Worm (Caenorhabditis elegans) whole organism, late embryonic: Measurements from ENCODE around the gene K12H4.2.

ENCODE experiments used
- C38D4.7 ChIP-seq: fragments of 200-800 bp; sonication (Bioruptor generic); optimal IDR thresholded peaks from 2 replicates; lab custom pipeline; 2018; ENCODE audit warnings: mild to moderate bottlenecking, missing genetic modification characterization, moderate library complexity, missing compliant biosample characterization
- F13H6.1 ChIP-seq: sonication (generic microtip); optimal IDR thresholded peaks from 2 replicates; lab custom pipeline; 2016; ENCODE audit warnings: missing genetic modification characterization, missing compliant biosample characterization
- T23F11.4 ChIP-seq: fragments of 200-800 bp; sonication (Bioruptor generic); optimal IDR thresholded peaks from 2 replicates; lab custom pipeline; 2018; ENCODE audit warnings: mild to moderate bottlenecking, missing genetic modification characterization, missing compliant biosample characterization
- Y22D7AL.16 ChIP-seq: sonication (generic microtip); optimal IDR thresholded peaks from 2 replicates; lab custom pipeline; 2016; ENCODE audit warnings: missing genetic modification characterization, missing compliant biosample characterization
- ahr-1 ChIP-seq: sonication (generic microtip); optimal IDR thresholded peaks from 2 replicates; lab custom pipeline; 2016; ENCODE audit warnings: missing genetic modification characterization, missing compliant biosample characterization
- ama-1 ChIP-seq: fragments of 150-350 bp; optimal IDR thresholded peaks from 2 replicates; lab custom pipeline; 2014
- ceh-18 ChIP-seq: sonication (generic microtip); optimal IDR thresholded peaks from 2 replicates; lab custom pipeline; 2016; ENCODE audit warnings: missing genetic modification characterization, missing compliant biosample characterization
- ceh-19 ChIP-seq: fragments of 200-800 bp; sonication (Bioruptor generic); optimal IDR thresholded peaks from 2 replicates; lab custom pipeline; 2018; ENCODE audit warnings: mild to moderate bottlenecking, missing genetic modification characterization, missing compliant biosample characterization
- ceh-6 ChIP-seq: fragments of 200-800 bp; sonication (Bioruptor generic); optimal IDR thresholded peaks from 2 replicates; lab custom pipeline; 2018; ENCODE audit warnings: mild to moderate bottlenecking, missing genetic modification characterization, missing compliant biosample characterization
- che-1 ChIP-seq: sonication (generic microtip); optimal IDR thresholded peaks from 2 replicates; lab custom pipeline; 2016; ENCODE audit warnings: mild to moderate bottlenecking, missing genetic modification characterization, missing compliant biosample characterization
- dve-1 ChIP-seq: sonication (generic microtip); optimal IDR thresholded peaks from 2 replicates; lab custom pipeline; 2017; ENCODE audit warnings: antibody characterized with exemption, mild to moderate bottlenecking, missing genetic modification characterization, missing compliant biosample characterization
- elt-2 ChIP-seq: sonication (generic microtip); optimal IDR thresholded peaks from 2 replicates; lab custom pipeline; 2016; ENCODE audit warnings: missing genetic modification reagents, missing genetic modification characterization, missing compliant biosample characterization
- elt-4 ChIP-seq: sonication (generic microtip); optimal IDR thresholded peaks from 2 replicates; lab custom pipeline; 2016; ENCODE audit warnings: missing genetic modification characterization, missing compliant biosample characterization
- eyg-1 ChIP-seq: sonication (generic microtip); optimal IDR thresholded peaks from 2 replicates; lab custom pipeline; 2016; ENCODE audit warnings: missing genotype, missing genetic modification characterization, missing compliant biosample characterization
- fkh-10 ChIP-seq: fragments of 150-350 bp; optimal IDR thresholded peaks from 2 replicates; lab custom pipeline; 2014; ENCODE audit warnings: missing biosample characterization, missing genetic modification reagents, missing genetic modification characterization
- gmeb-2 ChIP-seq: sonication (generic microtip); optimal IDR thresholded peaks from 2 replicates; lab custom pipeline; 2016; ENCODE audit warnings: missing genetic modification characterization, inconsistent platforms, missing compliant biosample characterization
- hlh-15 ChIP-seq: sonication (generic microtip); optimal IDR thresholded peaks from 2 replicates; lab custom pipeline; 2016; ENCODE audit warnings: missing genetic modification characterization, missing compliant biosample characterization
- hlh-30 ChIP-seq: sonication (generic microtip); optimal IDR thresholded peaks from 2 replicates; lab custom pipeline; 2017; ENCODE audit warnings: antibody characterized with exemption, missing genetic modification characterization, missing compliant biosample characterization; ENCODE audit not compliant: insufficient read depth
- hlh-8 ChIP-seq: sonication (generic microtip); optimal IDR thresholded peaks from 2 replicates; lab custom pipeline; 2016; ENCODE audit warnings: missing genotype, missing genetic modification characterization, missing compliant biosample characterization
- lim-6 ChIP-seq: sonication (generic microtip); optimal IDR thresholded peaks from 2 replicates; lab custom pipeline; 2016; ENCODE audit warnings: missing genetic modification characterization, missing compliant biosample characterization
- lin-11 ChIP-seq: fragments of 200-800 bp; sonication (Bioruptor generic); optimal IDR thresholded peaks from 2 replicates; lab custom pipeline; 2018; ENCODE audit warnings: mild to moderate bottlenecking, missing genetic modification characterization, missing compliant biosample characterization
- madf-2 ChIP-seq: sonication (generic microtip); optimal IDR thresholded peaks from 2 replicates; lab custom pipeline; 2017; ENCODE audit warnings: missing genetic modification characterization, missing compliant biosample characterization
- mec-3 ChIP-seq: sonication (generic microtip); optimal IDR thresholded peaks from 2 replicates; lab custom pipeline; 2016; ENCODE audit warnings: borderline replicate concordance, missing genetic modification characterization, missing compliant biosample characterization
- nhr-232 ChIP-seq: sonication (generic microtip); optimal IDR thresholded peaks from 2 replicates; lab custom pipeline; 2016; ENCODE audit warnings: missing genetic modification characterization, missing compliant biosample characterization
- odd-2 ChIP-seq: sonication (generic microtip); optimal IDR thresholded peaks from 2 replicates; lab custom pipeline; 2017; ENCODE audit warnings: antibody characterized with exemption, mild to moderate bottlenecking, missing genetic modification characterization, missing compliant biosample characterization
- pha-2 ChIP-seq: sonication (generic microtip); optimal IDR thresholded peaks from 2 replicates; lab custom pipeline; 2017; ENCODE audit warnings: mild to moderate bottlenecking, missing genetic modification characterization, missing compliant biosample characterization
- ref-2 ChIP-seq: sonication (generic microtip); optimal IDR thresholded peaks from 2 replicates; lab custom pipeline; 2016; ENCODE audit warnings: missing genetic modification characterization, missing compliant biosample characterization
- rnt-1 ChIP-seq: sonication (generic microtip); optimal IDR thresholded peaks from 2 replicates; lab custom pipeline; 2016; ENCODE audit warnings: missing genetic modification characterization, missing compliant biosample characterization
- sdc-2 ChIP-seq: sonication (generic microtip); optimal IDR thresholded peaks from 2 replicates; lab custom pipeline; 2016; ENCODE audit warnings: missing genotype, missing genetic modification characterization, missing compliant biosample characterization
- sox-2 ChIP-seq: fragments of 200-800 bp; sonication (Bioruptor generic); IDR thresholded peaks from 2 replicates; pipeline ENCODE4 v1.3.6; 2022; ENCODE audit warnings: missing genetic modification reagents, missing genetic modification characterization, missing compliant biosample characterization
- syd-9 ChIP-seq: sonication (generic microtip); optimal IDR thresholded peaks from 2 replicates; lab custom pipeline; 2016; ENCODE audit warnings: mild to moderate bottlenecking, missing genetic modification characterization, moderate library complexity, missing compliant biosample characterization
- tbx-7 ChIP-seq: sonication (generic microtip); optimal IDR thresholded peaks from 2 replicates; lab custom pipeline; 2016; ENCODE audit warnings: missing genotype, missing genetic modification characterization, missing compliant biosample characterization
- unc-3 ChIP-seq, 2 experiments: fragments of 200-800 bp in 1 of 2; sonication (Bioruptor generic) in 1 of 2; sonication (generic microtip) in 1 of 2; conservative IDR thresholded peaks in 1 of 2; optimal IDR thresholded peaks in 1 of 2; 2 replicates each; pipeline versions ENCODE4 v1.3.6 to Lab custom; 2016 to 2022; ENCODE audit warnings: missing compliant biosample characterization in 2 of 2, missing genetic modification characterization in 2 of 2, missing genetic modification reagents in 1 of 2
- unc-55 ChIP-seq: sonication (generic microtip); optimal IDR thresholded peaks from 2 replicates; lab custom pipeline; 2017; ENCODE audit warnings: missing biosample characterization, missing genetic modification reagents, missing genetic modification characterization
- zip-5 ChIP-seq: sonication (generic microtip); optimal IDR thresholded peaks from 2 replicates; lab custom pipeline; 2016; ENCODE audit warnings: missing genetic modification characterization, missing compliant biosample characterization
- ztf-16 ChIP-seq: sonication (generic microtip); optimal IDR thresholded peaks from 2 replicates; lab custom pipeline; 2017; ENCODE audit warnings: missing genetic modification characterization, missing compliant biosample characterization

The K12H4.2 gene

DNA sequence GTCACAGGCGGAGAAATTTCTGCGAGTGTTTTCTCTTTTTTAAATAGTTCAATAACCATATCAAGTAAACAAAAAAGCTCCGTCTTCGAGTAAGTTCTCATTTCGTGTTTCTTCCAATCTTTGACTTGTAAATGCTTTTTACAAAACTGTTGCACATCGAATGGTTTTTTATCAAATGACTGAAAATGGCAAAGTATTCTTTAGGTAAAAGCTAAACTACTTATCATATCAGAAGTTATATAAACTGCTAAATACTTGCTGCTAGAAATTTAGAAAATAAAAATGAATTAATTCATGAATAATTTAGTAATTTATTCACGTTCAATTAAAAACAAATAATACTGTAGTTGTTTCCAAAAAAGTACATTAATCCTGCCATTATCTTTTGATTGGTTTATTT, 16.5 kb upstream of the K12H4.2 start, which contains the start of gene F44B9.9:
F44B9.9 (minus strand) TSS at position 101 of the 400 bp plus-strand sequence.
- no peak for TF ChIP-seq eyg-1 (tag; lab: Kevin White, UChicago)
- no peak for TF ChIP-seq fkh-10
- TF ChIP-seq ref-2 (tag; lab: Kevin White, UChicago), result no peak
- TF ChIP-seq elt-4 (tag; lab: Kevin White, UChicago), result no peak

DNA sequence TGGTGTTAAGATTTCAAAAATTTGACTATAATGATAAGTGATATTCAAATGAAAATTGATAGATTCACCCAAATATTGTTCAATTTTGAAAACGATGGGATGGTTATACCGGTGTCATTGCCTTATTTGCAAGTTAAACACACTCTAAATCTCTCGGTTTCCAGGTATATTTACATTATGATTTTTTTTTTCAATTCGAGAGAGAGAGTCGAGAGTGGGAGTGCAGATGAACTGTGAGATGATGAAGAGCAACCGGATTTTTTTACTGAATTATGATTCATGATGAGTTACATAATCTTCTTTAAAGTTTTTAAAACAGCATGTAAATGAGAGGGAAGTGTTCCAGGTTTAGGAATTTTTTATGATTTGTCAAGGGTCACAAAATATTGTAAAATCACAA, 14.0 kb upstream of the K12H4.2 start, which contains the start of gene F44B9.10:
F44B9.10 (minus strand) TSS at position 101 of the 400 bp plus-strand sequence.
- TF ChIP-seq ztf-16, result no peak
- no peak for TF ChIP-seq C38D4.7 (GFP tag; lab: Kevin White, UChicago)
- no peak for TF ChIP-seq hlh-15 (tag; lab: Kevin White, UChicago)
- TF ChIP-seq ceh-19 (GFP tag; lab: Kevin White, UChicago), result no peak

DNA sequence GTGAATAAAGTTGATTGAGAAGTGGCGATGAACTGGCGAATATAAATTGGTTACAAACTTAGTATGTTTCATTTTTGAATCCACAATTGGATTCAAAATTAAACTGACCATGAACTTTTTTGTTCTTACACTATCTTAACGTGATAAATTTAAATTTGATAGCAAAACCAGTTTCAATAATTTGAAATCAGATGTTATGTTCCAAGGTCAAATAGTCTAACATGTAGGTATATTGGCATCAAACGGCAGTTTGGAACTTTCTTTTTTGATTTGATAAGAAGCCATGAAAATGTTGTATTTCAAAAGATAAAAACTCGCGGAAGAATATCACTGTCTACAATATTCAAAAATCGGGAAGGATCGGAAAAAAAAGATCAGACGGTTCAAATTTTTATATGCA, 11.5 kb upstream of the K12H4.2 start:
- no peak for TF ChIP-seq F13H6.1 (tag; lab: Kevin White, UChicago)
- no peak for TF ChIP-seq ceh-19 (GFP tag; lab: Kevin White, UChicago)
- TF ChIP-seq hlh-15 (tag; lab: Kevin White, UChicago), result no peak
- TF ChIP-seq dve-1, result no peak
- no peak for TF ChIP-seq madf-2 (tag; lab: Kevin White, UChicago)
- TF ChIP-seq pha-2 (tag; lab: Kevin White, UChicago), result no peak
- no peak for TF ChIP-seq ama-1
- TF ChIP-seq hlh-8, result no peak
- no peak for TF ChIP-seq odd-2 (tag; lab: Kevin White, UChicago)
- TF ChIP-seq gmeb-2 (tag; lab: Kevin White, UChicago), result no peak
- TF ChIP-seq zip-5 (tag; lab: Kevin White, UChicago), result no peak
- TF ChIP-seq C38D4.7 (GFP tag; lab: Kevin White, UChicago), result no peak
- no peak for TF ChIP-seq unc-55 (GFP tag; lab: Kevin White, UChicago)
- TF ChIP-seq Y22D7AL.16 (tag; lab: Kevin White, UChicago), result no peak
- TF ChIP-seq che-1 (tag; lab: Kevin White, UChicago), result no peak

DNA sequence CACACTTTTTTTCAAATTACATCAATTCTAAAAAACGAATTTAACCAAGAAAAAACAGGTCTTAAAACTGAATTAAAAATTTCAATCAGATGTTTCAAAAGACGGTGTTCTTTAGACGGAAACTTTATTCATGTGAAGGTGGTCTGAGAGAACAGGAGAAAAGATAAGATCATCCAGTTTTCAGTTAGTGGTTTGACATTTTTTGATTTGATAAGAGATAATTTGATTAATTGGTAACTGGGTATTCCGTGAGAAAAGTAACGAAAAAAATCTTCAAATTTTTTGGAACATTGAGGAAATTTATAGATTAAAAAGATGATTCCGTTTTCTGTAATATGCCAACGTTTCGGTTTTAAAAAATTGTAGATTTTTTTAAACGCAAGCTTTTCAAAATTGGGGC, 11.0 kb upstream of the K12H4.2 start:
- no peak for TF ChIP-seq pha-2 (tag; lab: Kevin White, UChicago)
- TF ChIP-seq rnt-1 (tag; lab: Kevin White, UChicago), result no peak
- TF ChIP-seq sox-2 (GFP tag; lab: Robert Waterston, UW), result no peak
- no peak for TF ChIP-seq ceh-6 (GFP tag; lab: Kevin White, UChicago)
- no peak for TF ChIP-seq T23F11.4
- no peak for TF ChIP-seq hlh-8
- TF ChIP-seq nhr-232 (tag; lab: Kevin White, UChicago), result no peak
- TF ChIP-seq syd-9 (tag; lab: Kevin White, UChicago), result no peak
- no peak for TF ChIP-seq ama-1
- TF ChIP-seq unc-3 (GFP tag; conservative IDR thresholded peaks at IDR 0.05; lab: Robert Waterston, UW), result no peak
- TF ChIP-seq unc-3 (tag; optimal IDR thresholded peaks at IDR 0.05; lab: Kevin White, UChicago), result no peak
- no peak for TF ChIP-seq hlh-30 (tag; lab: Kevin White, UChicago)
- TF ChIP-seq sdc-2 (tag; lab: Kevin White, UChicago), result no peak
- no peak for TF ChIP-seq F13H6.1 (tag; lab: Kevin White, UChicago)
- TF ChIP-seq, all 69 proteins: peak for 0

DNA sequence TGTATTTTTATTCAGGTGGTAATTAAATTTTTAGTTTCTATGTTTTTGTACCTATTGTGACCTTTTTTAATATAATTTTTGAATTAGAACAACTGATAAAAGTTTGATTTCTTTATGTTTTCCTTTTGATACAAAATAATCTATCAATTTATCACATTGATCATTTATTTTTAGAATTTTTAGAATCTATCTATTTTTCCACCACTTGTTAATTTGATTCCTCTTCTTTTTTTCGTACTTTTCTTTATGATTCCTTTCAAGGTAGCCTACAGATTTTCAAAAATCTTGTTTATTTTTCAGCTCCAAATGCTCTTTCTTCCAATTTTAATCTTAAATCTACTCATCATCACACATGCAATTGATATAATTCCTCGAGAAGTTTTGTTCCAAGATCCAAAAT, 9.6 kb upstream of the K12H4.2 start, which contains the start of gene dpf-6:
dpf-6 (plus strand) TSS at position 301 of the 400 bp plus-strand sequence.
- TF ChIP-seq elt-2 (tag; lab: Kevin White, UChicago), result no peak
- no peak for TF ChIP-seq nhr-232 (tag; lab: Kevin White, UChicago)
- no peak for TF ChIP-seq zip-5 (tag; lab: Kevin White, UChicago)
- TF ChIP-seq mec-3 (tag; lab: Kevin White, UChicago), result no peak

DNA sequence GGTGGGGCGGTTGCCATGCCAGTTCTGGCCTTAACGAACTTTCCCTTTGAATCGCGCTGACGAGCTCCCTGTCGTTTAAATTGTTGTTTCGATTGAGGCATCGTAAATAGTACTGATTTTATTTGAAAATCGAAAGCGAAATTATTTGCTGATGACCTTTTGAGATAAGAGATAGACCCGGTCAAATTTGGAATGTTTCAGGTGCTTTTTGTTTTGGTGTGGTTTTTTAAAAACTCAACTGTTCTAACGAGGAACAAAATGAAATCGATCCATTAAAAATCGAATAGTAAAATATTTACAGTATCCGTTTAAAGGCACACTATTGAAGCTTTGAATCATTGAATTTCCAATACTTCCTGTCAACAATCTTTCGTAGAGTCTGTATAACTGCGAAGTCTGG, 4.7 kb upstream of the K12H4.2 start, which contains the start of gene K12H4.6:
K12H4.6 (minus strand) TSS at position 101 of the 400 bp plus-strand sequence.
- no peak for TF ChIP-seq lin-11 (tag; lab: Kevin White, UChicago)
- TF ChIP-seq ceh-18 (tag; lab: Kevin White, UChicago), result no peak
- TF ChIP-seq ahr-1 (tag; lab: Kevin White, UChicago), result no peak
- TF ChIP-seq tbx-7 (tag; lab: Kevin White, UChicago), result no peak
- no peak for TF ChIP-seq lim-6 (tag; lab: Kevin White, UChicago)
